Worm (Caenorhabditis elegans) whole organism, young adult: ENCODE measurements around the gene M03D4.4.

Source experiments
- K11D2.4 ChIP-seq: fragments of 200-800 bp; sonication (Bioruptor generic); IDR thresholded peaks from 2 replicates; pipeline ENCODE4 v1.3.6; 2022; ENCODE audit warnings: missing genetic modification reagents, missing genetic modification characterization, missing compliant biosample characterization
- ccch-3 ChIP-seq: fragments of 200-800 bp; sonication (Bioruptor generic); optimal IDR thresholded peaks from 2 replicates; lab custom pipeline; 2018; ENCODE audit warnings: mild to moderate bottlenecking, missing genetic modification characterization, missing compliant biosample characterization
- dpl-1 ChIP-seq: fragments of 150-350 bp; optimal IDR thresholded peaks from 2 replicates; lab custom pipeline; 2014; ENCODE audit warnings: missing biosample characterization, missing genetic modification reagents, missing genetic modification characterization
- efl-1 ChIP-seq: fragments of 150-350 bp; optimal IDR thresholded peaks from 2 replicates; lab custom pipeline; 2014; ENCODE audit warnings: missing biosample characterization, missing genetic modification reagents, missing genetic modification characterization
- egl-18 ChIP-seq: fragments of 200-800 bp; sonication (Bioruptor generic); IDR thresholded peaks from 2 replicates; pipeline ENCODE4 v1.3.6; 2022; ENCODE audit warnings: missing genetic modification reagents, missing genetic modification characterization, missing compliant biosample characterization
- lir-1 ChIP-seq: fragments of 200-800 bp; sonication (Bioruptor generic); conservative IDR thresholded peaks from 2 replicates; pipeline ENCODE4 v1.3.6; 2022; ENCODE audit warnings: missing genetic modification reagents, missing genetic modification characterization, missing compliant biosample characterization
- pha-4 ChIP-seq: fragments of 150-350 bp; sonication (generic microtip); optimal IDR thresholded peaks from 2 replicates; lab custom pipeline; 2014; ENCODE audit warnings: missing biosample characterization, missing genetic modification reagents, missing genetic modification characterization
- repo-1 ChIP-seq: sonication (generic microtip); optimal IDR thresholded peaks from 2 replicates; lab custom pipeline; 2017; ENCODE audit warnings: mild to moderate bottlenecking, missing genetic modification characterization, missing compliant biosample characterization
- sdz-38 ChIP-seq: sonication (generic microtip); optimal IDR thresholded peaks from 2 replicates; lab custom pipeline; 2016; ENCODE audit warnings: missing genotype, missing genetic modification characterization, missing compliant biosample characterization
- sptf-2 ChIP-seq: fragments of 200-800 bp; sonication (Bioruptor generic); optimal IDR thresholded peaks from 2 replicates; lab custom pipeline; 2018; ENCODE audit warnings: mild to moderate bottlenecking, missing genetic modification characterization, missing compliant biosample characterization
- zim-3 ChIP-seq: sonication (generic microtip); optimal IDR thresholded peaks from 2 replicates; lab custom pipeline; 2017; ENCODE audit warnings: mild to moderate bottlenecking, missing genetic modification characterization, moderate library complexity, missing compliant biosample characterization

ce11 chrIV:6151513-6151912 lies 24.4 kb upstream of the M03D4.4 start, which contains the start of gene C11D2.3:
- TF ChIP-seq K11D2.4 (GFP tag; lab: Robert Waterston, UW) (no peak), pha-4 (tag; lab: Kevin White, UChicago) (no peak), zim-3 (tag; lab: Kevin White, UChicago) (no peak), sdz-38 (tag; lab: Kevin White, UChicago) (no peak), repo-1 (tag; lab: Kevin White, UChicago) (no peak), egl-18 (GFP tag; lab: Robert Waterston, UW) (no peak), sptf-2 (GFP tag; lab: Kevin White, UChicago) (no peak), dpl-1 (GFP tag; lab: Kevin White, UChicago) (no peak), ccch-3 (GFP tag; lab: Kevin White, UChicago) (no peak), lir-1 (GFP tag; lab: Robert Waterston, UW) (no peak), efl-1 (GFP tag; lab: Kevin White, UChicago) (no peak)
